Worm (Caenorhabditis elegans): ENCODE data around the gene F25H8.2.

DNA sequence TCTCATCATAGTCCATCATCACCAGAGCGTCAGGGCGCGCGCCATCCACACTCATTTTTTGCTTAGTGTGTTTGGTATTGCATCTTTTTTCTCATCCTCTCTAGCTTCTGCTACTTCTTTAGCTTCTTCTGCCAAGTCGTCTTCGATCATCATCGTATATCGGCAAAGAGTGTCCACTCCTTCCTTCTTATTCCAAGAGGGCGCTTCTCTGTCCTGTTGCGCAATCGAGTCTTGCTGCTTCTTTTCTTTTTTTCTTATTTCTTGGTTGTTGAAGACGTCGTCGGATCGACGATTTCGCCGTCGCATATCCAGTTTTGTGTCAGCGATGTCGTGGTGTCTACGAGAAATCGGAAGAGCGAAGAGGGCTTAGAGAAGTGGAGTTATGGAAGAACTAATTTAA, 19.0 kb upstream of the F25H8.2 start:
- no peak for TF ChIP-seq ztf-11 (tag; optimal IDR thresholded peaks at IDR 0.05)
- TF ChIP-seq nhr-12 (tag; optimal IDR thresholded peaks at IDR 0.05) = no peak
- TF ChIP-seq lin-11 (tag; optimal IDR thresholded peaks at IDR 0.05) = no peak
- no peak for TF ChIP-seq fos-1 (tag; optimal IDR thresholded peaks at IDR 0.05)
- TF ChIP-seq elt-1 (tag; optimal IDR thresholded peaks at IDR 0.05) = no peak
